Worm (Caenorhabditis elegans) whole organism, L1 larva: ENCODE data around the gene T05A8.6.

Experiments used
- blmp-1 ChIP-seq: fragments of 150-350 bp; optimal IDR thresholded peaks from 2 replicates; lab custom pipeline; 2014; ENCODE audit warnings: missing biosample characterization, missing genetic modification characterization
- grh-1 ChIP-seq: fragments of 200-800 bp; sonication (Bioruptor generic); IDR thresholded peaks from 2 replicates; pipeline ENCODE4 v1.3.6; 2022; ENCODE audit warnings: missing genetic modification reagents, missing genetic modification characterization, missing compliant biosample characterization
- mep-1 ChIP-seq: fragments of 150-350 bp; optimal IDR thresholded peaks from 2 replicates; lab custom pipeline; 2014; ENCODE audit warnings: missing biosample characterization, missing genetic modification characterization
- nhr-11 ChIP-seq: fragments of 150-350 bp; optimal IDR thresholded peaks from 2 replicates; lab custom pipeline; 2014; ENCODE audit warnings: missing biosample characterization, missing genetic modification characterization
- snpc-4 ChIP-seq: fragments of 150-350 bp; optimal IDR thresholded peaks from 2 replicates; lab custom pipeline; 2014; ENCODE audit warnings: missing biosample characterization, missing genetic modification characterization
- ztf-11 ChIP-seq, 2 experiments: sonication (generic microtip); optimal IDR thresholded peaks; 2 replicates each; lab custom pipeline; 2016 to 2017; ENCODE audit warnings: missing genetic modification characterization in 2 of 2, missing biosample characterization in 1 of 2, missing compliant biosample characterization in 1 of 2

- TF ChIP-seq grh-1 (GFP tag; lab: Robert Waterston, UW) = no peak
- TF ChIP-seq mep-1 (tag; lab: Kevin White, UChicago) = no peak
- TF ChIP-seq ztf-11 (tag; optimal IDR thresholded peaks at IDR 0.05; lab: Kevin White, UChicago) = no peak
- TF ChIP-seq snpc-4 (tag; lab: Kevin White, UChicago) = no peak
- no peak for TF ChIP-seq blmp-1 (tag; lab: Kevin White, UChicago)
- no peak for TF ChIP-seq nhr-11 (tag; lab: Kevin White, UChicago)
Observed at ce11 chrII:2690080-2690479, 49.4 kb downstream of the T05A8.6 start, which contains the start of gene nspf-3.
